Fruit fly (Drosophila melanogaster): Measurements from ENCODE around the gene Mrp4.

The Mrp4 gene

dm6 chr3R:11623025-11623424 is 54.0 kb downstream of the Mrp4 start, which contains the start of gene CG14711 (continued):
- TF ChIP-seq Meics (GFP tag; optimal IDR thresholded peaks at IDR 0.05): peak; percentile 79
- peak; percentile 83 for TF ChIP-seq CG7556 (GFP tag; optimal IDR thresholded peaks at IDR 0.05)
- peak; percentile 63; the same call in 1 of the 2 replicates for TF ChIP-seq tna (GFP tag; IDR thresholded peaks at IDR 0.05; ENCODE audit: partially characterized antibody)
- TF ChIP-seq pho (GFP tag; optimal IDR thresholded peaks at IDR 0.05): peak; percentile 75
- peak; percentile 93 for TF ChIP-seq gem (tag; optimal IDR thresholded peaks at IDR 0.05)
- TF ChIP-seq CG10959 (GFP tag; IDR thresholded peaks at IDR 0.05): peak; percentile 73
- TF ChIP-seq CG5953 (GFP tag; IDR thresholded peaks at IDR 0.05): peak; percentile 61
- TF ChIP-seq sens (GFP tag): peak; percentile 97
- peak; percentile 82 for TF ChIP-seq CG10431 (GFP tag; optimal IDR thresholded peaks at IDR 0.05)
- peak; percentile 90 for TF ChIP-seq PHDP (tag; optimal IDR thresholded peaks at IDR 0.05)
- TF ChIP-seq Ptx1 (GFP tag; IDR thresholded peaks at IDR 0.05): peak; percentile 87
- TF ChIP-seq insv (GFP tag; optimal IDR thresholded peaks at IDR 0.05): peak in 1 of 2 experiments; percentile 63
- TF ChIP-seq Deaf1 (tag; optimal IDR thresholded peaks at IDR 0.05): no peak
- TF ChIP-seq CG16863 (GFP tag; optimal IDR thresholded peaks at IDR 0.05): peak; percentile 67
- peak; percentile 81 for TF ChIP-seq CG6689 (GFP tag; IDR thresholded peaks at IDR 0.05)
- TF ChIP-seq CG4820 (GFP tag; optimal IDR thresholded peaks at IDR 0.05): peak; percentile 83
- TF ChIP-seq hth (optimal IDR thresholded peaks at IDR 0.05): no peak
- TF ChIP-seq Sox100B (GFP tag; optimal IDR thresholded peaks at IDR 0.05): no peak
- TF ChIP-seq CG3838 (GFP tag; optimal IDR thresholded peaks at IDR 0.05): peak; percentile 67
- peak; percentile 36 for TF ChIP-seq tx (GFP tag; optimal IDR thresholded peaks at IDR 0.05)
- TF ChIP-seq CG2116 (GFP tag; optimal IDR thresholded peaks at IDR 0.05): peak; percentile 96
- TF ChIP-seq CG18262 (tag; optimal IDR thresholded peaks at IDR 0.05): peak; percentile 83
- TF ChIP-seq pita (GFP tag; optimal IDR thresholded peaks at IDR 0.05): no peak
- TF ChIP-seq da (GFP tag; optimal IDR thresholded peaks at IDR 0.05): no peak
- peak; percentile 86; the same call in 1 of the 2 replicates for TF ChIP-seq sna (GFP tag; IDR thresholded peaks at IDR 0.05; ENCODE audit: partially characterized antibody)
- TF ChIP-seq CG17359 (tag; optimal IDR thresholded peaks at IDR 0.05): peak; percentile 86
- peak; percentile 85 for TF ChIP-seq CG1602 (GFP tag; optimal IDR thresholded peaks at IDR 0.05)
- TF ChIP-seq Side (GFP tag; optimal IDR thresholded peaks at IDR 0.05): peak; percentile 45
- peak; percentile 80 for TF ChIP-seq lmd (GFP tag; IDR thresholded peaks at IDR 0.05)
- peak; percentile 74 for TF ChIP-seq CG12104 (GFP tag; optimal IDR thresholded peaks at IDR 0.05)
- peak; percentile 11 for TF ChIP-seq CG10565 (GFP tag; optimal IDR thresholded peaks at IDR 0.05)
- TF ChIP-seq Max (GFP tag; optimal IDR thresholded peaks at IDR 0.05): peak; percentile 87
- TF ChIP-seq CG11695 (GFP tag; IDR thresholded peaks at IDR 0.05): peak; percentile 82
- TF ChIP-seq CG17829 (tag; optimal IDR thresholded peaks at IDR 0.05): peak; percentile 90
- peak; percentile 77 for TF ChIP-seq HLH4C (GFP tag; IDR thresholded peaks at IDR 0.05; ENCODE audit: partially characterized antibody)
- TF ChIP-seq gsb-n (tag; optimal IDR thresholded peaks at IDR 0.05): no peak
- TF ChIP-seq CG12942 (GFP tag; optimal IDR thresholded peaks at IDR 0.05): peak; percentile 86
- TF ChIP-seq emc (GFP tag; optimal IDR thresholded peaks at IDR 0.05): no peak
- peak; percentile 75 for TF ChIP-seq CG10209 (GFP tag; optimal IDR thresholded peaks at IDR 0.05)
- TF ChIP-seq Hmr (GFP tag; optimal IDR thresholded peaks at IDR 0.05): no peak
- peak; percentile 59; the same call in 1 of the 3 replicates for TF ChIP-seq CG11093 (GFP tag; IDR thresholded peaks at IDR 0.05)
- peak; percentile 43 for TF ChIP-seq gro (GFP tag; optimal IDR thresholded peaks at IDR 0.05)
- peak; percentile 80 for TF ChIP-seq chn (GFP tag; optimal IDR thresholded peaks at IDR 0.05)
- peak; percentile 64 for TF ChIP-seq CG15073 (GFP tag; optimal IDR thresholded peaks at IDR 0.05)
- peak; percentile 52 for TF ChIP-seq ssp (GFP tag; IDR thresholded peaks at IDR 0.05)
- TF ChIP-seq CG6765 (GFP tag; optimal IDR thresholded peaks at IDR 0.05): peak; percentile 79
- no peak for TF ChIP-seq Hr78 (GFP tag; optimal IDR thresholded peaks at IDR 0.05)
- peak; percentile 58 for TF ChIP-seq mirr (GFP tag; optimal IDR thresholded peaks at IDR 0.05)
- peak; percentile 86 for TF ChIP-seq sug (tag; optimal IDR thresholded peaks at IDR 0.05)
- peak; percentile 53 for TF ChIP-seq Mes4 (GFP tag; optimal IDR thresholded peaks at IDR 0.05)
- peak; percentile 66 for TF ChIP-seq slou (GFP tag; optimal IDR thresholded peaks at IDR 0.05)
